Worm (Caenorhabditis elegans) whole organism, L2 larva: Measurements from ENCODE around the gene R04B3.1.

Experiments
- C34F6.9 ChIP-seq: fragments of 150-350 bp; optimal IDR thresholded peaks from 2 replicates; lab custom pipeline; 2014; ENCODE audit warnings: missing biosample characterization, missing genetic modification characterization
- F13H6.1 ChIP-seq: sonication (generic microtip); optimal IDR thresholded peaks from 2 replicates; lab custom pipeline; 2016; ENCODE audit warnings: missing genetic modification characterization, missing compliant biosample characterization
- R02D3.7 ChIP-seq: fragments of 150-350 bp; optimal IDR thresholded peaks from 2 replicates; lab custom pipeline; 2014; ENCODE audit warnings: missing biosample characterization, missing genetic modification characterization
- Y55F3AM.14 ChIP-seq: fragments of 200-800 bp; sonication (Bioruptor generic); optimal IDR thresholded peaks from 2 replicates; lab custom pipeline; 2018; ENCODE audit warnings: mild to moderate bottlenecking, missing genetic modification characterization, missing compliant biosample characterization
- ZK546.5 ChIP-seq: sonication (generic microtip); optimal IDR thresholded peaks from 2 replicates; lab custom pipeline; 2017; ENCODE audit warnings: missing biosample characterization, missing genetic modification characterization
- aly-2 ChIP-seq: fragments of 150-350 bp; optimal IDR thresholded peaks from 2 replicates; lab custom pipeline; 2014; ENCODE audit warnings: missing biosample characterization, missing genetic modification characterization
- ama-1 ChIP-seq: fragments of 150-350 bp; optimal IDR thresholded peaks from 2 replicates; lab custom pipeline; 2018; ENCODE audit warnings: inconsistent platforms
- blmp-1 ChIP-seq: sonication (generic microtip); optimal IDR thresholded peaks from 2 replicates; lab custom pipeline; 2017; ENCODE audit warnings: missing genetic modification characterization, mild to moderate bottlenecking, missing compliant biosample characterization, antibody characterized with exemption, moderate library complexity; ENCODE audit not compliant: insufficient read depth
- ceh-16 ChIP-seq: fragments of 150-350 bp; optimal IDR thresholded peaks from 2 replicates; lab custom pipeline; 2014; ENCODE audit warnings: missing biosample characterization, missing genetic modification characterization
- crh-2 ChIP-seq: sonication (generic microtip); optimal IDR thresholded peaks from 2 replicates; lab custom pipeline; 2017; ENCODE audit warnings: missing biosample characterization, missing genetic modification characterization
- dmd-4 ChIP-seq: sonication (generic microtip); optimal IDR thresholded peaks from 2 replicates; lab custom pipeline; 2017; ENCODE audit warnings: missing biosample characterization, missing genetic modification characterization
- egl-27 ChIP-seq: sonication (generic microtip); optimal IDR thresholded peaks from 3 replicates; lab custom pipeline; 2017; ENCODE audit warnings: missing biosample characterization, missing genetic modification reagents, missing genetic modification characterization
- elt-1 ChIP-seq: fragments of 150-350 bp; optimal IDR thresholded peaks from 2 replicates; lab custom pipeline; 2014; ENCODE audit warnings: missing biosample characterization, missing genetic modification characterization
- fos-1 ChIP-seq: fragments of 150-350 bp; optimal IDR thresholded peaks from 2 replicates; lab custom pipeline; 2014; ENCODE audit warnings: missing biosample characterization, missing genetic modification characterization
- gmeb-1 ChIP-seq: fragments of 150-350 bp; optimal IDR thresholded peaks from 2 replicates; lab custom pipeline; 2014; ENCODE audit warnings: missing biosample characterization, missing genetic modification characterization
- lin-13 ChIP-seq: fragments of 150-350 bp; optimal IDR thresholded peaks from 2 replicates; lab custom pipeline; 2014; ENCODE audit warnings: missing biosample characterization, missing genetic modification reagents, missing genetic modification characterization
- lin-39 ChIP-seq: fragments of 150-350 bp; optimal IDR thresholded peaks from 2 replicates; lab custom pipeline; 2014; ENCODE audit warnings: missing biosample characterization, missing genetic modification reagents, missing genetic modification characterization
- lsy-2 ChIP-seq, 2 experiments: fragments of 150-350 bp in 1 of 2; sonication (generic microtip) in 1 of 2; optimal IDR thresholded peaks; 2 replicates each; lab custom pipeline; 2014 to 2017; ENCODE audit warnings: missing biosample characterization in 2 of 2, missing genetic modification characterization in 2 of 2
- mab-5 ChIP-seq: fragments of 150-350 bp; optimal IDR thresholded peaks from 2 replicates; lab custom pipeline; 2014; ENCODE audit warnings: missing biosample characterization, missing genetic modification characterization
- mbf-1 ChIP-seq: sonication (generic microtip); optimal IDR thresholded peaks from 2 replicates; lab custom pipeline; 2017; ENCODE audit warnings: missing biosample characterization, missing genetic modification characterization
- mdl-1 ChIP-seq, 2 experiments: fragments of 150-350 bp in 1 of 2; sonication (generic microtip) in 1 of 2; optimal IDR thresholded peaks; 2 replicates each; lab custom pipeline; 2017; ENCODE audit warnings: missing biosample characterization in 2 of 2, missing genetic modification characterization in 2 of 2
- nhr-11 ChIP-seq: fragments of 150-350 bp; optimal IDR thresholded peaks from 2 replicates; lab custom pipeline; 2014; ENCODE audit warnings: missing biosample characterization, missing genetic modification characterization
- nhr-12 ChIP-seq: fragments of 150-350 bp; optimal IDR thresholded peaks from 2 replicates; lab custom pipeline; 2014; ENCODE audit warnings: missing biosample characterization, missing genetic modification characterization
- nhr-129 ChIP-seq: fragments of 150-350 bp; optimal IDR thresholded peaks from 2 replicates; lab custom pipeline; 2014; ENCODE audit warnings: missing biosample characterization, missing genetic modification characterization
- nhr-21 ChIP-seq: fragments of 150-350 bp; optimal IDR thresholded peaks from 2 replicates; lab custom pipeline; 2014; ENCODE audit warnings: missing biosample characterization, missing genetic modification characterization
- nhr-23 ChIP-seq: fragments of 150-350 bp; optimal IDR thresholded peaks from 2 replicates; lab custom pipeline; 2014; ENCODE audit warnings: missing biosample characterization, missing genetic modification reagents, missing genetic modification characterization
- nhr-237 ChIP-seq: fragments of 150-350 bp; optimal IDR thresholded peaks from 2 replicates; lab custom pipeline; 2014; ENCODE audit warnings: missing biosample characterization, missing genetic modification characterization
- nhr-25 ChIP-seq: fragments of 150-350 bp; sonication (generic microtip); optimal IDR thresholded peaks from 3 replicates; lab custom pipeline; 2014; ENCODE audit warnings: missing biosample characterization, missing genetic modification characterization
- nhr-6 ChIP-seq: fragments of 150-350 bp; optimal IDR thresholded peaks from 2 replicates; lab custom pipeline; 2014; ENCODE audit warnings: missing biosample characterization, missing genetic modification characterization
- peb-1 ChIP-seq: fragments of 150-350 bp; optimal IDR thresholded peaks from 2 replicates; lab custom pipeline; 2014; ENCODE audit warnings: missing biosample characterization, missing genetic modification characterization
- sma-3 ChIP-seq: sonication (generic microtip); optimal IDR thresholded peaks from 2 replicates; lab custom pipeline; 2016; ENCODE audit warnings: missing genetic modification reagents, missing genetic modification characterization, missing compliant biosample characterization
- sma-9 ChIP-seq, 2 experiments: fragments of 150-350 bp in 1 of 2; sonication (generic microtip) in 1 of 2; optimal IDR thresholded peaks; 2 replicates each; lab custom pipeline; 2014 to 2016; ENCODE audit warnings: missing genetic modification characterization in 2 of 2, mild to moderate bottlenecking in 1 of 2, missing biosample characterization in 1 of 2, missing compliant biosample characterization in 1 of 2, missing genetic modification reagents in 1 of 2, moderate library complexity in 1 of 2
- snpc-4 ChIP-seq: fragments of 150-350 bp; optimal IDR thresholded peaks from 2 replicates; lab custom pipeline; 2014; ENCODE audit warnings: missing biosample characterization, missing genetic modification characterization
- unc-39 ChIP-seq: fragments of 150-350 bp; optimal IDR thresholded peaks from 2 replicates; lab custom pipeline; 2014; ENCODE audit warnings: missing biosample characterization, missing genetic modification characterization
- unc-55 ChIP-seq: fragments of 150-350 bp; sonication (generic microtip); optimal IDR thresholded peaks from 3 replicates; lab custom pipeline; 2014; ENCODE audit warnings: missing biosample characterization, missing genetic modification reagents, missing genetic modification characterization
- unc-62 ChIP-seq: fragments of 150-350 bp; optimal IDR thresholded peaks from 2 replicates; lab custom pipeline; 2014; ENCODE audit warnings: missing biosample characterization, missing genetic modification reagents, missing genetic modification characterization
- zag-1 ChIP-seq: fragments of 150-350 bp; optimal IDR thresholded peaks from 2 replicates; lab custom pipeline; 2014; ENCODE audit warnings: missing biosample characterization, missing genetic modification characterization
- ztf-1 ChIP-seq: fragments of 200-800 bp; sonication (Bioruptor generic); conservative IDR thresholded peaks from 2 replicates; pipeline ENCODE4 v1.3.6; 2022; ENCODE audit warnings: missing genetic modification characterization, missing compliant biosample characterization
- ztf-11 ChIP-seq: sonication (generic microtip); optimal IDR thresholded peaks from 2 replicates; lab custom pipeline; 2017; ENCODE audit warnings: missing biosample characterization, missing genetic modification characterization

The R04B3.1 gene

ce11 chrX:2506738-2507137, 35.5 kb upstream of the R04B3.1 start:
- TF ChIP-seq mab-5 (tag; lab: Kevin White, UChicago) (no peak), nhr-237 (tag; lab: Kevin White, UChicago) (no peak)

DNA sequence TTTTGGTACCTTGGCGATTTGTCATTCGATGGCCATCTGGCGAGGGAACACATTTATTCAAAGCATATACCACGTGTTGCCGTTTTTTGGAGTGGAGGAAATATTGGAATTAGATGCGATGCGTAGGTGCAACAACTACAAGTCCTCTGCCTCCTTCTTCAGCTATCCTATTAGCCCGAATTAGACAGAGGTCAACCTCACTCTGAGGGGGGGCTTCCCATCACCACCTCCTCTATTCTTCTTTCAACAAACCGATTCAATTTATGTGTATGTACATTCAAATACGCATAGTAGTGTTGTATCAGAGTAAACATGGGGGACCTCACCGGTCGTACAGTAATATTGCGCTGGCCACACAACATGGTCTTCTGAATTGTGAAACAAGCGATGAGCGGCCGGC, 26.6 kb upstream of the R04B3.1 start:
- no peak for TF ChIP-seq egl-27 (tag; lab: Kevin White, UChicago)
- TF ChIP-seq nhr-129 (tag; lab: Kevin White, UChicago) = no peak
- TF ChIP-seq ztf-1 (GFP tag; lab: Robert Waterston, UW) = no peak
- no peak for TF ChIP-seq Y55F3AM.14
- TF ChIP-seq mbf-1 = no peak
- no peak for TF ChIP-seq fos-1
- no peak for TF ChIP-seq mab-5 (tag; lab: Kevin White, UChicago)
- TF ChIP-seq ama-1 = no peak
- TF ChIP-seq aly-2 = no peak
- no peak for TF ChIP-seq nhr-21 (tag; lab: Kevin White, UChicago)
- no peak for TF ChIP-seq nhr-12 (tag; lab: Kevin White, UChicago)
- no peak for TF ChIP-seq nhr-23 (tag; lab: Kevin White, UChicago)
- TF ChIP-seq gmeb-1 (tag; lab: Kevin White, UChicago) = no peak
- no peak for TF ChIP-seq ZK546.5 (tag; lab: Kevin White, UChicago)
- no peak for TF ChIP-seq unc-55 (GFP tag; lab: Kevin White, UChicago)
- no peak for TF ChIP-seq lin-39 (tag; lab: Kevin White, UChicago)
- TF ChIP-seq lin-13 (GFP tag; lab: Kevin White, UChicago) = no peak
- no peak for TF ChIP-seq elt-1
- no peak for TF ChIP-seq ztf-11 (tag; lab: Kevin White, UChicago)

DNA sequence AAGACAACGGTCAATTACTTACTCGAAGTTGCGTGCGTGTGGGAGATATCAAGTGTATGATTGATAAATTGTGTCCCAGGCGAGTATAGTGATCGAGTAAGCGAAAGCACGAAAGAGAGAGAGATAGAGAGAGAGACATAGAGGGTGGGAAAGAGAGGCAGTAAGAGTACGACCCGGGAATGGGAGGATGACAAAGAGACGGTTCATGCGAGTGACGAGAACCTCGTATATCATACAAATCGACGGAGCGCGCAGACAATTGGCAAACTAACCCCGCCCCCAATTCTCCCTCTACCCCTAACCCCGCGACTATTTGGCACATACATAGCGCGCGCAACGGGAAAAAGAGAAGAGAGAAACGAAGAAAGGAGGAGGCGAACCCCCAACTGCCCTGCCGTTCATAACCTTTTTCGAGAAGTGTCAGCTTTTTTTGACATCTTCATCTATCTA, 24.7 kb upstream of the R04B3.1 start, which contains the start of gene rabr-1:
Gene rabr-1 (plus strand): TSS at position 316 of the 450 bp plus-strand sequence.
- no peak for TF ChIP-seq mbf-1
- TF ChIP-seq peb-1 = no peak
- no peak for TF ChIP-seq crh-2 (tag; lab: Kevin White, UChicago)
- peak; percentile 51 for TF ChIP-seq nhr-21 (tag; lab: Kevin White, UChicago)
- TF ChIP-seq sma-3 (GFP tag; lab: Kevin White, UChicago) = peak; percentile 68
- TF ChIP-seq nhr-11 = no peak
- TF ChIP-seq ztf-1 (GFP tag; lab: Robert Waterston, UW) = no peak
- no peak for TF ChIP-seq dmd-4 (tag; lab: Kevin White, UChicago)
- TF ChIP-seq R02D3.7 = no peak
- peak; percentile 59 for TF ChIP-seq egl-27 (tag; lab: Kevin White, UChicago)
- TF ChIP-seq C34F6.9 (tag; lab: Kevin White, UChicago) = peak; percentile 30
- no peak for TF ChIP-seq aly-2
- no peak for TF ChIP-seq zag-1 (tag; lab: Kevin White, UChicago)
- no peak for TF ChIP-seq nhr-237 (tag; lab: Kevin White, UChicago)
- no peak for TF ChIP-seq elt-1
- TF ChIP-seq unc-55 (GFP tag; lab: Kevin White, UChicago) = no peak
- peak; percentile 55 for TF ChIP-seq fos-1
- TF ChIP-seq lin-13 (GFP tag; lab: Kevin White, UChicago) = peak; percentile 11
- TF ChIP-seq gmeb-1 (tag; lab: Kevin White, UChicago) = peak; percentile 3
- peak; percentile 72 for TF ChIP-seq nhr-129 (tag; lab: Kevin White, UChicago)
- peak; percentile 61 for TF ChIP-seq nhr-25 (tag; lab: Kevin White, UChicago)
- peak; percentile 82 for TF ChIP-seq blmp-1 (tag; lab: Kevin White, UChicago)
- peak; percentile 34 for TF ChIP-seq ceh-16 (tag; lab: Kevin White, UChicago)
- peak in 1 of 2 experiments; percentile 29 for TF ChIP-seq lsy-2 (tag; optimal IDR thresholded peaks at IDR 0.05; lab: Kevin White, UChicago)
- peak; percentile 67 for TF ChIP-seq F13H6.1 (tag; lab: Kevin White, UChicago)
- TF ChIP-seq sma-9 (GFP tag; optimal IDR thresholded peaks at IDR 0.05; lab: Kevin White, UChicago) = peak; percentile 69
- TF ChIP-seq sma-9 (tag; optimal IDR thresholded peaks at IDR 0.05; lab: Kevin White, UChicago) = no peak
- TF ChIP-seq unc-62 = no peak
- no peak for TF ChIP-seq ama-1
- TF ChIP-seq nhr-6 = peak; percentile 40
- TF ChIP-seq mdl-1 (tag; optimal IDR thresholded peaks at IDR 0.05; lab: Kevin White, UChicago) = no peak
- TF ChIP-seq ZK546.5 (tag; lab: Kevin White, UChicago) = no peak
- TF ChIP-seq unc-39 (tag; lab: Kevin White, UChicago) = no peak
- peak; percentile 27 for TF ChIP-seq snpc-4 (tag; lab: Kevin White, UChicago)
